Worm (Caenorhabditis elegans) whole organism, L4 larva: Measurements from ENCODE around the gene C39B10.3.
A peak's percentile ranks its signal among the peaks of the same experiment; 100 is the strongest.

ENCODE experiments used
- F10B5.3 ChIP-seq: sonication (generic microtip); optimal IDR thresholded peaks from 2 replicates; lab custom pipeline; 2016; ENCODE audit warnings: mild to moderate bottlenecking, missing genetic modification characterization, missing compliant biosample characterization
- F37D6.2 ChIP-seq: sonication (generic microtip); optimal IDR thresholded peaks from 2 replicates; lab custom pipeline; 2016; ENCODE audit warnings: mild to moderate bottlenecking, missing genetic modification characterization, missing compliant biosample characterization
- F44E2.7 ChIP-seq: fragments of 200-800 bp; sonication (Bioruptor generic); IDR thresholded peaks from 2 replicates; pipeline ENCODE4 v2.1.2; 2022; ENCODE audit warnings: missing genetic modification characterization, missing compliant biosample characterization
- R02D3.7 ChIP-seq: fragments of 150-350 bp; sonication (generic microtip); optimal IDR thresholded peaks from 3 replicates; lab custom pipeline; 2014; ENCODE audit warnings: missing biosample characterization, missing genetic modification characterization
- Y5F2A.4 ChIP-seq: fragments of 200-800 bp; sonication (Bioruptor generic); optimal IDR thresholded peaks from 2 replicates; lab custom pipeline; 2018; ENCODE audit warnings: mild to moderate bottlenecking, missing genetic modification characterization, missing compliant biosample characterization
- Y75B8A.6 ChIP-seq: fragments of 200-800 bp; sonication (Bioruptor generic); IDR thresholded peaks from 2 replicates; pipeline ENCODE4 v1.3.6; 2022; ENCODE audit warnings: missing genetic modification reagents, missing genetic modification characterization, missing compliant biosample characterization
- ZK546.5 ChIP-seq, 2 experiments: sonication (generic microtip); optimal IDR thresholded peaks; 2 replicates each; lab custom pipeline; 2017; ENCODE audit warnings: missing biosample characterization in 2 of 2, missing genetic modification characterization in 2 of 2
- ceh-32 ChIP-seq: sonication (generic microtip); optimal IDR thresholded peaks from 2 replicates; lab custom pipeline; 2016; ENCODE audit warnings: mild to moderate bottlenecking, missing genetic modification characterization, missing compliant biosample characterization; ENCODE audit not compliant: poor library complexity
- ceh-62 ChIP-seq: sonication (generic microtip); optimal IDR thresholded peaks from 2 replicates; lab custom pipeline; 2017; ENCODE audit warnings: missing biosample characterization, missing genetic modification characterization
- ceh-82 ChIP-seq: sonication (generic microtip); optimal IDR thresholded peaks from 2 replicates; lab custom pipeline; 2017; ENCODE audit warnings: missing biosample characterization, missing genetic modification characterization
- ces-1 ChIP-seq: fragments of 150-350 bp; sonication (generic microtip); optimal IDR thresholded peaks from 4 replicates; lab custom pipeline; 2014; ENCODE audit warnings: missing biosample characterization, missing genetic modification reagents, missing genetic modification characterization
- cey-2 ChIP-seq: sonication (generic microtip); optimal IDR thresholded peaks from 3 replicates; lab custom pipeline; 2017; ENCODE audit warnings: missing genetic modification characterization, mild to moderate bottlenecking, missing compliant biosample characterization, antibody characterized with exemption, borderline replicate concordance; ENCODE audit not compliant: insufficient read depth
- ctbp-1 ChIP-seq: fragments of 200-800 bp; sonication (Bioruptor generic); IDR thresholded peaks from 2 replicates; pipeline ENCODE4 v1.3.6; 2022; ENCODE audit warnings: missing genetic modification reagents, missing genetic modification characterization, missing compliant biosample characterization
- daf-12 ChIP-seq: fragments of 150-350 bp; optimal IDR thresholded peaks from 2 replicates; lab custom pipeline; 2014; ENCODE audit warnings: missing biosample characterization, missing genetic modification reagents, missing genetic modification characterization
- daf-19 ChIP-seq: fragments of 200-800 bp; sonication (Bioruptor generic); conservative IDR thresholded peaks from 2 replicates; pipeline ENCODE4 v1.3.6; 2022; ENCODE audit warnings: missing genetic modification characterization, missing compliant biosample characterization
- daf-8 ChIP-seq: fragments of 200-800 bp; sonication (Bioruptor generic); IDR thresholded peaks from 2 replicates; pipeline ENCODE4 v1.3.6; 2022; ENCODE audit warnings: missing genetic modification characterization, missing compliant biosample characterization
- dmd-6 ChIP-seq: fragments of 200-800 bp; sonication (Bioruptor generic); IDR thresholded peaks from 2 replicates; pipeline ENCODE4 v1.3.6; 2022; ENCODE audit warnings: missing genetic modification reagents, missing genetic modification characterization, missing compliant biosample characterization
- egl-27 ChIP-seq: sonication (generic microtip); optimal IDR thresholded peaks from 3 replicates; lab custom pipeline; 2017; ENCODE audit warnings: missing biosample characterization, missing genetic modification reagents, missing genetic modification characterization
- fkh-10 ChIP-seq: fragments of 150-350 bp; optimal IDR thresholded peaks from 2 replicates; lab custom pipeline; 2014; ENCODE audit warnings: missing biosample characterization, missing genetic modification reagents, missing genetic modification characterization
- gei-8 ChIP-seq: fragments of 200-800 bp; sonication (Bioruptor generic); optimal IDR thresholded peaks from 2 replicates; lab custom pipeline; 2018; ENCODE audit warnings: mild to moderate bottlenecking, missing genetic modification characterization, missing compliant biosample characterization
- hlh-11 ChIP-seq: fragments of 200-800 bp; sonication (Bioruptor generic); optimal IDR thresholded peaks from 2 replicates; lab custom pipeline; 2018; ENCODE audit warnings: mild to moderate bottlenecking, missing genetic modification characterization, missing compliant biosample characterization
- hlh-30 ChIP-seq: sonication (generic microtip); optimal IDR thresholded peaks from 2 replicates; lab custom pipeline; 2017; ENCODE audit warnings: antibody characterized with exemption, mild to moderate bottlenecking, missing genetic modification characterization, missing compliant biosample characterization; ENCODE audit not compliant: insufficient read depth
- hmg-1.1 ChIP-seq: fragments of 200-800 bp; sonication (Bioruptor generic); IDR thresholded peaks from 2 replicates; pipeline ENCODE4 v1.3.6; 2022; ENCODE audit warnings: missing genetic modification reagents, missing genetic modification characterization, missing compliant biosample characterization
- lim-7 ChIP-seq: fragments of 200-800 bp; sonication (Bioruptor generic); IDR thresholded peaks from 2 replicates; pipeline ENCODE4 v1.3.6; 2022; ENCODE audit warnings: missing genetic modification characterization, missing compliant biosample characterization
- lin-1 ChIP-seq: fragments of 200-800 bp; sonication (Bioruptor generic); IDR thresholded peaks from 2 replicates; pipeline ENCODE4 v1.3.6; 2022; ENCODE audit warnings: missing genetic modification reagents, missing genetic modification characterization, missing compliant biosample characterization
- lin-13 ChIP-seq: fragments of 150-350 bp; optimal IDR thresholded peaks from 2 replicates; lab custom pipeline; 2014; ENCODE audit warnings: missing biosample characterization, missing genetic modification reagents, missing genetic modification characterization
- lin-29 ChIP-seq: fragments of 200-800 bp; sonication (Bioruptor generic); IDR thresholded peaks from 2 replicates; pipeline ENCODE4 v1.3.6; 2022; ENCODE audit warnings: missing genetic modification reagents, missing genetic modification characterization, missing compliant biosample characterization
- lsy-2 ChIP-seq, 2 experiments: fragments of 150-350 bp in 1 of 2; sonication (generic microtip) in 1 of 2; optimal IDR thresholded peaks; 2 replicates each; lab custom pipeline; 2014 to 2017; ENCODE audit warnings: missing biosample characterization in 2 of 2, missing genetic modification characterization in 2 of 2
- mep-1 ChIP-seq: fragments of 150-350 bp; sonication (generic microtip); optimal IDR thresholded peaks from 3 replicates; lab custom pipeline; 2014; ENCODE audit warnings: missing biosample characterization, missing genetic modification characterization
- nhr-10 ChIP-seq: fragments of 150-350 bp; optimal IDR thresholded peaks from 2 replicates; lab custom pipeline; 2014; ENCODE audit warnings: missing biosample characterization, missing genetic modification characterization
- nhr-111 ChIP-seq: fragments of 200-800 bp; sonication (Bioruptor generic); optimal IDR thresholded peaks from 2 replicates; lab custom pipeline; 2018; ENCODE audit warnings: mild to moderate bottlenecking, missing genetic modification characterization, missing compliant biosample characterization
- nhr-28 ChIP-seq: fragments of 150-350 bp; optimal IDR thresholded peaks from 2 replicates; lab custom pipeline; 2014; ENCODE audit warnings: missing biosample characterization, missing genetic modification characterization
- nhr-41 ChIP-seq: fragments of 200-800 bp; sonication (Bioruptor generic); IDR thresholded peaks from 2 replicates; pipeline ENCODE4 v1.3.6; 2022; ENCODE audit warnings: missing genetic modification reagents, missing genetic modification characterization, missing compliant biosample characterization
- nhr-48 ChIP-seq: sonication (generic microtip); optimal IDR thresholded peaks from 2 replicates; lab custom pipeline; 2016; ENCODE audit warnings: mild to moderate bottlenecking, missing genetic modification characterization, missing compliant biosample characterization
- nhr-77 ChIP-seq: fragments of 150-350 bp; optimal IDR thresholded peaks from 2 replicates; lab custom pipeline; 2014; ENCODE audit warnings: missing biosample characterization, missing genetic modification characterization
- pha-4 ChIP-seq, 2 experiments: fragments of 150-350 bp in 1 of 2; fragments of 200-800 bp in 1 of 2; sonication (Bioruptor generic) in 1 of 2; IDR thresholded peaks in 1 of 2; optimal IDR thresholded peaks in 1 of 2; 2 replicates each; pipeline versions ENCODE4 v1.3.6 to Lab custom; 2014 to 2022; ENCODE audit warnings: missing genetic modification characterization in 2 of 2, missing genetic modification reagents in 2 of 2, missing biosample characterization in 1 of 2, missing compliant biosample characterization in 1 of 2
- php-3 ChIP-seq: fragments of 200-800 bp; sonication (Bioruptor generic); IDR thresholded peaks from 2 replicates; pipeline ENCODE4 v1.3.6; 2022; ENCODE audit warnings: missing genetic modification reagents, missing genetic modification characterization, missing compliant biosample characterization
- saeg-2 ChIP-seq: fragments of 200-800 bp; sonication (Bioruptor generic); IDR thresholded peaks from 2 replicates; pipeline ENCODE4 v1.3.6; 2022; ENCODE audit warnings: missing genetic modification reagents, missing genetic modification characterization, missing compliant biosample characterization
- sdz-12 ChIP-seq: fragments of 200-800 bp; sonication (Bioruptor generic); optimal IDR thresholded peaks from 2 replicates; lab custom pipeline; 2018; ENCODE audit warnings: mild to moderate bottlenecking, missing genetic modification characterization, missing compliant biosample characterization
- set-16 ChIP-seq: fragments of 200-800 bp; sonication (Bioruptor generic); IDR thresholded peaks from 2 replicates; pipeline ENCODE4 v1.3.6; 2022; ENCODE audit warnings: missing genetic modification reagents, missing genetic modification characterization, missing compliant biosample characterization
- snpc-1.2 ChIP-seq: fragments of 200-800 bp; sonication (Bioruptor generic); IDR thresholded peaks from 2 replicates; pipeline ENCODE4 v1.3.6; 2022; ENCODE audit warnings: missing genetic modification reagents, missing genetic modification characterization, missing compliant biosample characterization
- unc-39 ChIP-seq: sonication (generic microtip); optimal IDR thresholded peaks from 2 replicates; lab custom pipeline; 2017; ENCODE audit warnings: missing biosample characterization, missing genetic modification characterization
- unc-62 ChIP-seq, 3 experiments: fragments of 150-350 bp in 1 of 3; sonication (generic microtip); optimal IDR thresholded peaks in 2 of 3; peaks in 1 of 3; 1 replicate in 1 of 3; 2 replicates in 2 of 3; lab custom pipeline; 2014 to 2017; ENCODE audit warnings: missing biosample characterization in 3 of 3, missing genetic modification characterization in 3 of 3, missing genetic modification reagents in 3 of 3, missing genotype in 1 of 3
- vab-7 ChIP-seq: fragments of 200-800 bp; sonication (Bioruptor generic); IDR thresholded peaks from 2 replicates; pipeline ENCODE4 v1.3.6; 2022; ENCODE audit warnings: missing genetic modification reagents, missing genetic modification characterization, missing compliant biosample characterization
- zag-1 ChIP-seq: fragments of 150-350 bp; optimal IDR thresholded peaks from 2 replicates; lab custom pipeline; 2014; ENCODE audit warnings: missing biosample characterization, missing genetic modification characterization
- zfp-2 ChIP-seq: sonication (generic microtip); optimal IDR thresholded peaks from 2 replicates; lab custom pipeline; 2016; ENCODE audit warnings: mild to moderate bottlenecking, missing genetic modification characterization, missing compliant biosample characterization
- zfp-3 ChIP-seq: fragments of 200-800 bp; sonication (Bioruptor generic); conservative IDR thresholded peaks from 2 replicates; pipeline ENCODE4 v1.3.6; 2022; ENCODE audit warnings: missing genetic modification reagents, missing genetic modification characterization, missing compliant biosample characterization
- zip-11 ChIP-seq: fragments of 200-800 bp; sonication (Bioruptor generic); IDR thresholded peaks from 2 replicates; pipeline ENCODE4 v1.3.6; 2022; ENCODE audit warnings: missing genetic modification characterization, missing compliant biosample characterization
- zip-2 ChIP-seq: fragments of 150-350 bp; optimal IDR thresholded peaks from 2 replicates; lab custom pipeline; 2014; ENCODE audit warnings: missing biosample characterization, missing genetic modification characterization
- ztf-11 ChIP-seq: fragments of 150-350 bp; optimal IDR thresholded peaks from 2 replicates; lab custom pipeline; 2014; ENCODE audit warnings: missing biosample characterization, missing genetic modification characterization

The C39B10.3 gene

DNA sequence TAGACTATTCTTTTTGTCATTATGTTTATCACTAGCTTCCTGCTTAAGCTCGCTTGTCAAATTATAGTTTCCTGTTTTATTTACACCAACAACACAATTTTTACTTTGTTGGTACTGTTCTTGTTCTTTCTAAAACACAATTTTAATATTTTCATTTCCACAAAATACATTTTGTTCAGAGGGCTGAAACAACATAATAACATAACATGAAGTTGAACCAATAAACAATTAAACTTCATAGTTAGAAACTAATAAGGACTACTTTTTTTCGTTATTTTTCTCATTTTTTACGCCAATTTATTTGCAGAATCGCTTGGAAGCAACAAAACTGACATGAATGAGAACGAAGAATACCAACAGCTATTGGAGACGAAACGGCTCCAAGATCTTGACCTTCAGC, at the start of gene C39B10.3:
Gene C39B10.3, plus strand, starts transcription at position 301 of the 400 bp plus-strand sequence.
- no peak for TF ChIP-seq nhr-111
- TF ChIP-seq saeg-2 (GFP tag; lab: Robert Waterston, UW) = no peak
- no peak for TF ChIP-seq ctbp-1 (GFP tag; lab: Robert Waterston, UW)
- no peak for TF ChIP-seq lim-7 (GFP tag; lab: Robert Waterston, UW)
- TF ChIP-seq zip-2 (tag; lab: Kevin White, UChicago) = no peak
- TF ChIP-seq R02D3.7 (tag; lab: Kevin White, UChicago) = no peak
- no peak for TF ChIP-seq zfp-3 (GFP tag; lab: Robert Waterston, UW)
- TF ChIP-seq lsy-2 (tag; optimal IDR thresholded peaks at IDR 0.05; lab: Kevin White, UChicago) = no peak
- no peak for TF ChIP-seq lin-29 (GFP tag; lab: Robert Waterston, UW)
- no peak for TF ChIP-seq nhr-10 (tag; lab: Kevin White, UChicago)
- TF ChIP-seq lin-13 (GFP tag; lab: Kevin White, UChicago) = no peak
- no peak for TF ChIP-seq gei-8 (GFP tag; lab: Kevin White, UChicago)
- no peak for TF ChIP-seq daf-12
- no peak for TF ChIP-seq unc-62 (GFP tag; optimal IDR thresholded peaks at IDR 0.05 in 1 of 2; lab: Kevin White, UChicago)
- TF ChIP-seq unc-62 (tag; optimal IDR thresholded peaks at IDR 0.05; lab: Kevin White, UChicago) = no peak
- no peak for TF ChIP-seq zag-1 (tag; lab: Kevin White, UChicago)
- no peak for TF ChIP-seq F37D6.2 (tag; lab: Kevin White, UChicago)

DNA sequence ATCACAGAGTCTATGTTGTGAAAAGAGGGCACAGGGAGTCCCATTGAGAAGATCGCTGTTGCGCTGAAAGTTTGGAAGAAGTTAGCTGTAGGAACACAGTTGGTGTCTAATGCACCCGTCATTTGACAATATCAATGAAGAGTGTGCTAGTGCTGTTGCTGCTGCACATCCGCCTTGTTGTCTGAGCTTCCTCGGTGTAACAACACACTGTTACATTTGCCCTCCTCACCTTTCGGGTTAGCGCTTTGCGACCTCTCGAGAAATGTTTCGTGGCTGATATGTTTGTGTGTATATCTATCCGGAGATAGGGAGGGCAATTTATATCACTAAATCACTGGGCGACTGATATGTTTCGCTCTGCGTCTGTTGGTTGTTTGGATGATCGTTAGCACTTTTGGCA, 49.7 kb upstream of the C39B10.3 start:
- TF ChIP-seq snpc-1.2 (no peak), nhr-28 (tag; lab: Kevin White, UChicago) (peak; percentile 41), vab-7 (GFP tag; lab: Robert Waterston, UW) (no peak), fkh-10 (GFP tag; lab: Kevin White, UChicago) (no peak), ceh-62 (tag; lab: Kevin White, UChicago) (no peak), nhr-77 (tag; lab: Kevin White, UChicago) (no peak), F10B5.3 (no peak), nhr-10 (tag; lab: Kevin White, UChicago) (no peak), F44E2.7 (GFP tag; lab: Robert Waterston, UW) (no peak), sdz-12 (GFP tag; lab: Kevin White, UChicago) (no peak), ztf-11 (tag; lab: Kevin White, UChicago) (no peak), pha-4 (GFP tag; IDR thresholded peaks at IDR 0.05; lab: Robert Waterston, UW) (no peak), pha-4 (tag; optimal IDR thresholded peaks at IDR 0.05; lab: Kevin White, UChicago) (no peak), daf-8 (GFP tag; lab: Robert Waterston, UW) (no peak), zfp-2 (tag; lab: Kevin White, UChicago) (no peak), lin-1 (no peak), php-3 (GFP tag; lab: Robert Waterston, UW) (no peak), mep-1 (tag; lab: Kevin White, UChicago) (no peak), zip-11 (GFP tag; lab: Robert Waterston, UW) (no peak), ZK546.5 (tag; optimal IDR thresholded peaks at IDR 0.05; lab: Kevin White, UChicago) (no peak), hlh-11 (peak; percentile 72), set-16 (GFP tag; lab: Robert Waterston, UW) (no peak), daf-19 (GFP tag; lab: Robert Waterston, UW) (no peak), Y75B8A.6 (GFP tag; lab: Robert Waterston, UW) (no peak), unc-39 (tag; lab: Kevin White, UChicago) (no peak), hlh-30 (peak; percentile 12), ceh-32 (tag; lab: Kevin White, UChicago) (no peak), nhr-48 (tag; lab: Kevin White, UChicago) (peak; percentile 20), nhr-41 (GFP tag; lab: Robert Waterston, UW) (peak; percentile 12; the same call in 1 of the 2 replicates), hmg-1.1 (GFP tag; lab: Robert Waterston, UW) (0 out of 2 replicates have a peak, but pooled peaks have one; percentile 40), ceh-82 (tag; lab: Kevin White, UChicago) (no peak), egl-27 (tag; lab: Kevin White, UChicago) (no peak), ces-1 (no peak), dmd-6 (GFP tag; lab: Robert Waterston, UW) (peak; percentile 48), lsy-2 (tag; optimal IDR thresholded peaks at IDR 0.05; lab: Kevin White, UChicago) (peak in 1 of 2 experiments; percentile 3), Y5F2A.4 (GFP tag; lab: Kevin White, UChicago) (no peak), cey-2 (tag; lab: Kevin White, UChicago) (no peak)
